Fruit fly (Drosophila melanogaster): ENCODE measurements around the gene CG13933.

CG13933 gene

dm6 chr3L:1794943-1795696 lies 20.2 kb upstream of the CG13933 start, which contains the start of the genes alpha-Spec, dlt and Cdc37 (continued):
- TF ChIP-seq Hr78 (GFP tag; optimal IDR thresholded peaks at IDR 0.05) (peak in 1 of 2 experiments; percentile 15), CG9437 (GFP tag; optimal IDR thresholded peaks at IDR 0.05) (peak; percentile 5), Deaf1 (tag; optimal IDR thresholded peaks at IDR 0.05) (peak; percentile 46), Fer1 (GFP tag; optimal IDR thresholded peaks at IDR 0.05) (peak; percentile 9), NC2α (GFP tag; optimal IDR thresholded peaks at IDR 0.05) (peak; percentile 8), Dip3 (GFP tag; optimal IDR thresholded peaks at IDR 0.05) (peak; percentile 16), CG11093 (GFP tag; IDR thresholded peaks at IDR 0.05) (no peak), jumu (GFP tag; optimal IDR thresholded peaks at IDR 0.05) (no peak), CG13624 (GFP tag; optimal IDR thresholded peaks at IDR 0.05) (peak; percentile 68), Bteb2 (GFP tag; optimal IDR thresholded peaks at IDR 0.05) (peak; percentile 6), Sry-δ (GFP tag; optimal IDR thresholded peaks at IDR 0.05) (peak; percentile 80), Nf-YB (GFP tag; optimal IDR thresholded peaks at IDR 0.05) (peak; percentile 14), CTCF (GFP tag; optimal IDR thresholded peaks at IDR 0.05) (peak; percentile 95), CG17361 (GFP tag; IDR thresholded peaks at IDR 0.05) (no peak), Opbp (GFP tag; IDR thresholded peaks at IDR 0.05; ENCODE audit: partially characterized antibody) (peak; percentile 74), unc-4 (GFP tag; IDR thresholded peaks at IDR 0.05; ENCODE audit: partially characterized antibody) (peak; percentile 82), Ets97D (GFP tag; optimal IDR thresholded peaks at IDR 0.05) (peak; percentile 81), hb (GFP tag; IDR thresholded peaks at IDR 0.05; ENCODE audit: partially characterized antibody) (peak; percentile 65), E2f2 (GFP tag; IDR thresholded peaks at IDR 0.05) (peak; percentile 57; the same call in 1 of the 2 replicates), row (GFP tag; IDR thresholded peaks at IDR 0.05) (peak; percentile 31; the same call in 1 of the 3 replicates), mld (GFP tag; IDR thresholded peaks at IDR 0.05; ENCODE audit: partially characterized antibody) (peak; percentile 62; the same call in 1 of the 3 replicates), gro (GFP tag; optimal IDR thresholded peaks at IDR 0.05) (peak; percentile 61), HmgZ (tag; optimal IDR thresholded peaks at IDR 0.05) (peak; percentile 32), Spps (tag; optimal IDR thresholded peaks at IDR 0.05) (no peak), CG32532 (GFP tag; IDR thresholded peaks at IDR 0.05) (peak; percentile 9; the same call in 1 of the 2 replicates), sob (GFP tag; IDR thresholded peaks at IDR 0.05) (0 out of 2 replicates have a peak, but pooled peaks have one; percentile 41), CG9797 (GFP tag; optimal IDR thresholded peaks at IDR 0.05) (peak; percentile 88), CG17328 (GFP tag; IDR thresholded peaks at IDR 0.05) (no peak), grau (tag; optimal IDR thresholded peaks at IDR 0.05) (peak; percentile 48), hkb (optimal IDR thresholded peaks at IDR 0.05) (peak; percentile 39), hkb (GFP tag; IDR thresholded peaks at IDR 0.05) (no peak), BEAF-32 (GFP tag; optimal IDR thresholded peaks at IDR 0.05) (peak; percentile 86), Doc2 (GFP tag; IDR thresholded peaks at IDR 0.05) (no peak), MTF-1 (GFP tag; optimal IDR thresholded peaks at IDR 0.05; ENCODE audit: borderline replicate concordance) (peak; percentile 15), CG16813 (GFP tag; IDR thresholded peaks at IDR 0.05; ENCODE audit: partially characterized antibody) (peak; percentile 80), pb (GFP tag; optimal IDR thresholded peaks at IDR 0.05) (no peak), gfzf (GFP tag; optimal IDR thresholded peaks at IDR 0.05) (peak; percentile 92), ato (GFP tag; IDR thresholded peaks at IDR 0.05; ENCODE audit: partially characterized antibody) (peak; percentile 59), CG10209 (GFP tag; optimal IDR thresholded peaks at IDR 0.05) (peak; percentile 2), tna (GFP tag; IDR thresholded peaks at IDR 0.05; ENCODE audit: partially characterized antibody) (peak; percentile 74), CG9817 (tag; optimal IDR thresholded peaks at IDR 0.05) (no peak), dm (GFP tag; optimal IDR thresholded peaks at IDR 0.05) (no peak), CG11247 (GFP tag; IDR thresholded peaks at IDR 0.05) (no peak), seq (GFP tag; IDR thresholded peaks at IDR 0.05) (peak; percentile 51; the same call in 1 of the 2 replicates), NFAT (GFP tag; IDR thresholded peaks at IDR 0.05) (0 out of 2 replicates have a peak, but pooled peaks have one; percentile 16), CG17186 (GFP tag; optimal IDR thresholded peaks at IDR 0.05) (peak; percentile 77), CG6175 (GFP tag; IDR thresholded peaks at IDR 0.05) (no peak), CG6254 (GFP tag; optimal IDR thresholded peaks at IDR 0.05) (peak; percentile 72), CG8924 (tag; optimal IDR thresholded peaks at IDR 0.05) (peak; percentile 22)
